Worm (Caenorhabditis elegans) whole organism, L2 larva: Measurements from ENCODE around the gene srv-25.

ENCODE experiments used
- C34F6.9 ChIP-seq: fragments of 150-350 bp; optimal IDR thresholded peaks from 2 replicates; lab custom pipeline; 2014; ENCODE audit warnings: missing biosample characterization, missing genetic modification characterization
- R02D3.7 ChIP-seq: fragments of 150-350 bp; optimal IDR thresholded peaks from 2 replicates; lab custom pipeline; 2014; ENCODE audit warnings: missing biosample characterization, missing genetic modification characterization
- Y55F3AM.14 ChIP-seq: fragments of 200-800 bp; sonication (Bioruptor generic); optimal IDR thresholded peaks from 2 replicates; lab custom pipeline; 2018; ENCODE audit warnings: mild to moderate bottlenecking, missing genetic modification characterization, missing compliant biosample characterization
- ZK546.5 ChIP-seq: sonication (generic microtip); optimal IDR thresholded peaks from 2 replicates; lab custom pipeline; 2017; ENCODE audit warnings: missing biosample characterization, missing genetic modification characterization
- alr-1 ChIP-seq: fragments of 150-350 bp; optimal IDR thresholded peaks from 2 replicates; lab custom pipeline; 2014; ENCODE audit warnings: missing biosample characterization, missing genetic modification characterization
- aly-2 ChIP-seq: fragments of 150-350 bp; optimal IDR thresholded peaks from 2 replicates; lab custom pipeline; 2014; ENCODE audit warnings: missing biosample characterization, missing genetic modification characterization
- ama-1 ChIP-seq: fragments of 150-350 bp; optimal IDR thresholded peaks from 2 replicates; lab custom pipeline; 2018; ENCODE audit warnings: inconsistent platforms
- blmp-1 ChIP-seq: sonication (generic microtip); optimal IDR thresholded peaks from 2 replicates; lab custom pipeline; 2017; ENCODE audit warnings: missing genetic modification characterization, mild to moderate bottlenecking, missing compliant biosample characterization, antibody characterized with exemption, moderate library complexity; ENCODE audit not compliant: insufficient read depth
- ceh-16 ChIP-seq: fragments of 150-350 bp; optimal IDR thresholded peaks from 2 replicates; lab custom pipeline; 2014; ENCODE audit warnings: missing biosample characterization, missing genetic modification characterization
- ceh-82 ChIP-seq: fragments of 150-350 bp; optimal IDR thresholded peaks from 2 replicates; lab custom pipeline; 2014; ENCODE audit warnings: missing biosample characterization, missing genetic modification characterization
- crh-2 ChIP-seq: sonication (generic microtip); optimal IDR thresholded peaks from 2 replicates; lab custom pipeline; 2017; ENCODE audit warnings: missing biosample characterization, missing genetic modification characterization
- egl-27 ChIP-seq: sonication (generic microtip); optimal IDR thresholded peaks from 3 replicates; lab custom pipeline; 2017; ENCODE audit warnings: missing biosample characterization, missing genetic modification reagents, missing genetic modification characterization
- elt-1 ChIP-seq: fragments of 150-350 bp; optimal IDR thresholded peaks from 2 replicates; lab custom pipeline; 2014; ENCODE audit warnings: missing biosample characterization, missing genetic modification characterization
- elt-3 ChIP-seq: sonication (generic microtip); optimal IDR thresholded peaks from 2 replicates; lab custom pipeline; 2017; ENCODE audit warnings: missing biosample characterization, missing genetic modification characterization
- fos-1 ChIP-seq: fragments of 150-350 bp; optimal IDR thresholded peaks from 2 replicates; lab custom pipeline; 2014; ENCODE audit warnings: missing biosample characterization, missing genetic modification characterization
- gmeb-1 ChIP-seq: fragments of 150-350 bp; optimal IDR thresholded peaks from 2 replicates; lab custom pipeline; 2014; ENCODE audit warnings: missing biosample characterization, missing genetic modification characterization
- lin-11 ChIP-seq: fragments of 150-350 bp; sonication (generic microtip); optimal IDR thresholded peaks from 2 replicates; lab custom pipeline; 2014; ENCODE audit warnings: missing biosample characterization, missing genetic modification characterization, inconsistent platforms, mixed read lengths
- lin-13 ChIP-seq: fragments of 150-350 bp; optimal IDR thresholded peaks from 2 replicates; lab custom pipeline; 2014; ENCODE audit warnings: missing biosample characterization, missing genetic modification reagents, missing genetic modification characterization
- lin-39 ChIP-seq: fragments of 150-350 bp; optimal IDR thresholded peaks from 2 replicates; lab custom pipeline; 2014; ENCODE audit warnings: missing biosample characterization, missing genetic modification reagents, missing genetic modification characterization
- lsy-2 ChIP-seq, 2 experiments: fragments of 150-350 bp in 1 of 2; sonication (generic microtip) in 1 of 2; optimal IDR thresholded peaks; 2 replicates each; lab custom pipeline; 2014 to 2017; ENCODE audit warnings: missing biosample characterization in 2 of 2, missing genetic modification characterization in 2 of 2
- mab-5 ChIP-seq: fragments of 150-350 bp; optimal IDR thresholded peaks from 2 replicates; lab custom pipeline; 2014; ENCODE audit warnings: missing biosample characterization, missing genetic modification characterization
- mbf-1 ChIP-seq: sonication (generic microtip); optimal IDR thresholded peaks from 2 replicates; lab custom pipeline; 2017; ENCODE audit warnings: missing biosample characterization, missing genetic modification characterization
- mdl-1 ChIP-seq, 2 experiments: fragments of 150-350 bp in 1 of 2; sonication (generic microtip) in 1 of 2; optimal IDR thresholded peaks; 2 replicates each; lab custom pipeline; 2017; ENCODE audit warnings: missing biosample characterization in 2 of 2, missing genetic modification characterization in 2 of 2
- nhr-10 ChIP-seq: sonication (generic microtip); optimal IDR thresholded peaks from 2 replicates; lab custom pipeline; 2017; ENCODE audit warnings: missing biosample characterization, missing genetic modification characterization
- nhr-11 ChIP-seq: fragments of 150-350 bp; optimal IDR thresholded peaks from 2 replicates; lab custom pipeline; 2014; ENCODE audit warnings: missing biosample characterization, missing genetic modification characterization
- nhr-129 ChIP-seq: fragments of 150-350 bp; optimal IDR thresholded peaks from 2 replicates; lab custom pipeline; 2014; ENCODE audit warnings: missing biosample characterization, missing genetic modification characterization
- nhr-21 ChIP-seq: fragments of 150-350 bp; optimal IDR thresholded peaks from 2 replicates; lab custom pipeline; 2014; ENCODE audit warnings: missing biosample characterization, missing genetic modification characterization
- nhr-23 ChIP-seq: fragments of 150-350 bp; optimal IDR thresholded peaks from 2 replicates; lab custom pipeline; 2014; ENCODE audit warnings: missing biosample characterization, missing genetic modification reagents, missing genetic modification characterization
- nhr-237 ChIP-seq: fragments of 150-350 bp; optimal IDR thresholded peaks from 2 replicates; lab custom pipeline; 2014; ENCODE audit warnings: missing biosample characterization, missing genetic modification characterization
- nhr-25 ChIP-seq: fragments of 150-350 bp; sonication (generic microtip); optimal IDR thresholded peaks from 3 replicates; lab custom pipeline; 2014; ENCODE audit warnings: missing biosample characterization, missing genetic modification characterization
- nhr-6 ChIP-seq: fragments of 150-350 bp; optimal IDR thresholded peaks from 2 replicates; lab custom pipeline; 2014; ENCODE audit warnings: missing biosample characterization, missing genetic modification characterization
- nhr-77 ChIP-seq: fragments of 150-350 bp; optimal IDR thresholded peaks from 2 replicates; lab custom pipeline; 2014; ENCODE audit warnings: missing biosample characterization, missing genetic modification characterization
- peb-1 ChIP-seq: fragments of 150-350 bp; optimal IDR thresholded peaks from 2 replicates; lab custom pipeline; 2014; ENCODE audit warnings: missing biosample characterization, missing genetic modification characterization
- sem-4 ChIP-seq: fragments of 150-350 bp; optimal IDR thresholded peaks from 2 replicates; lab custom pipeline; 2014; ENCODE audit warnings: missing biosample characterization, missing genetic modification reagents, missing genetic modification characterization
- skn-1 ChIP-seq: sonication (generic microtip); optimal IDR thresholded peaks from 2 replicates; lab custom pipeline; 2017; ENCODE audit warnings: missing biosample characterization, missing genetic modification characterization
- sma-3 ChIP-seq: sonication (generic microtip); optimal IDR thresholded peaks from 2 replicates; lab custom pipeline; 2016; ENCODE audit warnings: missing genetic modification reagents, missing genetic modification characterization, missing compliant biosample characterization
- sma-9 ChIP-seq, 2 experiments: fragments of 150-350 bp in 1 of 2; sonication (generic microtip) in 1 of 2; optimal IDR thresholded peaks; 2 replicates each; lab custom pipeline; 2014 to 2016; ENCODE audit warnings: missing genetic modification characterization in 2 of 2, mild to moderate bottlenecking in 1 of 2, missing biosample characterization in 1 of 2, missing compliant biosample characterization in 1 of 2, missing genetic modification reagents in 1 of 2, moderate library complexity in 1 of 2
- unc-55 ChIP-seq: fragments of 150-350 bp; sonication (generic microtip); optimal IDR thresholded peaks from 3 replicates; lab custom pipeline; 2014; ENCODE audit warnings: missing biosample characterization, missing genetic modification reagents, missing genetic modification characterization
- zag-1 ChIP-seq: fragments of 150-350 bp; optimal IDR thresholded peaks from 2 replicates; lab custom pipeline; 2014; ENCODE audit warnings: missing biosample characterization, missing genetic modification characterization
- ztf-1 ChIP-seq: fragments of 200-800 bp; sonication (Bioruptor generic); conservative IDR thresholded peaks from 2 replicates; pipeline ENCODE4 v1.3.6; 2022; ENCODE audit warnings: missing genetic modification characterization, missing compliant biosample characterization
- ztf-11 ChIP-seq: sonication (generic microtip); optimal IDR thresholded peaks from 2 replicates; lab custom pipeline; 2017; ENCODE audit warnings: missing biosample characterization, missing genetic modification characterization

The srv-25 gene

ce11 chrIV:6328198-6328597 lies 24.7 kb upstream of the srv-25 start:
- TF ChIP-seq ztf-11 (tag; lab: Kevin White, UChicago) (no peak), ZK546.5 (tag; lab: Kevin White, UChicago) (no peak), fos-1 (no peak), elt-3 (no peak), ceh-16 (no peak), lin-39 (tag; lab: Kevin White, UChicago) (no peak), ama-1 (no peak)

- TF ChIP-seq nhr-10 (no peak), fos-1 (peak; percentile 75), mbf-1 (tag; lab: Kevin White, UChicago) (no peak), nhr-23 (tag; lab: Kevin White, UChicago) (no peak), nhr-6 (tag; lab: Kevin White, UChicago) (no peak), lsy-2 (tag; optimal IDR thresholded peaks at IDR 0.05; lab: Kevin White, UChicago) (peak in 1 of 2 experiments; percentile 41), C34F6.9 (tag; lab: Kevin White, UChicago) (peak; percentile 63), unc-55 (GFP tag; lab: Kevin White, UChicago) (peak; percentile 63), nhr-11 (no peak)
These were observed 23.9 kb upstream of the srv-25 start for ce11 chrIV:6327363-6328015.

DNA sequence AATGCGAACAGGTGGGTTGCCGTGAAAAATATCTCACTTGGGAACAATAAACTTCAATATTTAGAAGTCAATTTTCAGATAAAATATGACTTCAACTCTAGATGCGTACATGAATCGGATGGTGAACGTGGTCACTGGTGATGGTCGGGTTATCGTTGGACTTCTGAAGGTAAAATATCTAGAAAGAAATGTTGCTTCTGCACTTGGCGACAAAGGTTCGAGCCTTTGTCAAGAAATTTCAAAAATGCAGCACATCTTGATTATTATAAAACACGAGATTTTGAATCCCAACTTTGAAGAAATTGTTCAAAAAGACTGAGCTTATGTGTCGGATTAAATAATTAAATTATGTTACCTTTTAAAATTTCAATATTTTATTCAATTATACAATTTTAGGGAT lies 22.9 kb upstream of the srv-25 start, which contains the start of gene lsm-8:
lsm-8 (plus strand) TSS at position 79 of the 400 bp plus-strand sequence.
- TF ChIP-seq unc-55 (GFP tag; lab: Kevin White, UChicago) (no peak), nhr-237 (tag; lab: Kevin White, UChicago) (no peak), skn-1 (no peak), gmeb-1 (tag; lab: Kevin White, UChicago) (no peak)

- no peak for TF ChIP-seq nhr-10
- TF ChIP-seq sma-3 (GFP tag; lab: Kevin White, UChicago) = no peak
- TF ChIP-seq crh-2 = no peak
- TF ChIP-seq mdl-1 (tag; optimal IDR thresholded peaks at IDR 0.05; lab: Kevin White, UChicago) = no peak
- no peak for TF ChIP-seq lin-39 (tag; lab: Kevin White, UChicago)
- no peak for TF ChIP-seq peb-1 (tag; lab: Kevin White, UChicago)
- no peak for TF ChIP-seq nhr-25 (tag; lab: Kevin White, UChicago)
- TF ChIP-seq nhr-23 (tag; lab: Kevin White, UChicago) = no peak
- no peak for TF ChIP-seq nhr-11
- TF ChIP-seq ztf-11 (tag; lab: Kevin White, UChicago) = no peak
- no peak for TF ChIP-seq blmp-1 (tag; lab: Kevin White, UChicago)
- no peak for TF ChIP-seq aly-2 (tag; lab: Kevin White, UChicago)
- no peak for TF ChIP-seq ama-1
- TF ChIP-seq R02D3.7 (tag; lab: Kevin White, UChicago) = no peak
- TF ChIP-seq ZK546.5 (tag; lab: Kevin White, UChicago) = no peak
- no peak for TF ChIP-seq sem-4
- TF ChIP-seq, all 48 proteins: peak for 0
These were observed 22.2 kb upstream of the srv-25 start for ce11 chrIV:6325772-6326171.

DNA sequence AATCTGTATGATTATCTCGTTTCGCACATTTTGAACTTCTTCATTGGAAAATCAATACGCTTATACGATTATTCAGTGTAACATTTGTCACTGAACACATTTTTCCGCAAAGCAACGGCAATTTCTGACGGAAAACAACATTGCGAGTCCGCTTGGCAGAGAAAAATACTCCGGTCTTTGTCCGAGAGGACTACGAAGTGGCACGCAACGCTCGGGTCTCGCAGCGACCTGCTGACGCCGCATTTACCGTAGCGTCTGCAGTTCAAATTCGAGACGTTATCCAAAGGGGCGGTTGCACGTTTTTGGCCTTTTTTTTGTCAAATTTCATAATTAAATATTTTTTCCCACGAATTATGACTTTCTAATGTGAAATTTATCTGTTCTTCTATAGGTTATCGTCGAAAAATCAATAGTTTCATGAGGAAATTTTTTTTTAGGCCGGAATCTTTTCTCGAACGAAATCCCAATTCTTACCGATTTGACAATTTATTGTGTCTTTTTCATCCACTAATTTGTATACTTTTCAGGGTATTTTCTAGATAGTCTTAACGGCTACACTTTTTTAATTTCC lies 20.2 kb upstream of the srv-25 start, which contains the start of gene sqd-1:
sqd-1 (plus strand) TSS at position 521 of the 571 bp plus-strand sequence.
- TF ChIP-seq unc-55 (GFP tag; lab: Kevin White, UChicago) (peak; percentile 98), sem-4 (peak; percentile 86), mbf-1 (tag; lab: Kevin White, UChicago) (no peak), ceh-16 (peak; percentile 94), nhr-10 (peak; percentile 88), blmp-1 (tag; lab: Kevin White, UChicago) (peak; percentile 67), zag-1 (tag; lab: Kevin White, UChicago) (peak; percentile 78), alr-1 (tag; lab: Kevin White, UChicago) (no peak), R02D3.7 (tag; lab: Kevin White, UChicago) (peak; percentile 87), peb-1 (tag; lab: Kevin White, UChicago) (no peak), nhr-77 (tag; lab: Kevin White, UChicago) (peak; percentile 56), elt-1 (tag; lab: Kevin White, UChicago) (no peak), aly-2 (tag; lab: Kevin White, UChicago) (no peak), lin-11 (tag; lab: Kevin White, UChicago) (peak; percentile 99), skn-1 (peak; percentile 68), Y55F3AM.14 (GFP tag; lab: Kevin White, UChicago) (peak; percentile 84), egl-27 (tag; lab: Kevin White, UChicago) (peak; percentile 91), nhr-21 (peak; percentile 97), mab-5 (peak; percentile 88), nhr-129 (tag; lab: Kevin White, UChicago) (peak; percentile 89), nhr-11 (no peak), C34F6.9 (tag; lab: Kevin White, UChicago) (peak; percentile 95), ztf-1 (no peak), ceh-82 (tag; lab: Kevin White, UChicago) (peak; percentile 91), fos-1 (peak; percentile 85), nhr-23 (tag; lab: Kevin White, UChicago) (no peak), sma-9 (GFP tag; optimal IDR thresholded peaks at IDR 0.05; lab: Kevin White, UChicago) (peak; percentile 98), sma-9 (tag; optimal IDR thresholded peaks at IDR 0.05; lab: Kevin White, UChicago) (no peak), lin-13 (peak; percentile 96)
